Worm (Caenorhabditis elegans) whole organism, L2 larva: ENCODE data around the gene clc-8.
"Not testable (repeated sequence)": the region's sequence is repeated elsewhere in the genome, so short reads cannot be mapped to it uniquely, and the experiment has no call there.

ENCODE experiments used
- C34F6.9 ChIP-seq: fragments of 150-350 bp; optimal IDR thresholded peaks from 2 replicates; lab custom pipeline; 2014; ENCODE audit warnings: missing biosample characterization, missing genetic modification characterization
- F13H6.1 ChIP-seq: sonication (generic microtip); optimal IDR thresholded peaks from 2 replicates; lab custom pipeline; 2016; ENCODE audit warnings: missing genetic modification characterization, missing compliant biosample characterization
- R02D3.7 ChIP-seq: fragments of 150-350 bp; optimal IDR thresholded peaks from 2 replicates; lab custom pipeline; 2014; ENCODE audit warnings: missing biosample characterization, missing genetic modification characterization
- aly-2 ChIP-seq: fragments of 150-350 bp; optimal IDR thresholded peaks from 2 replicates; lab custom pipeline; 2014; ENCODE audit warnings: missing biosample characterization, missing genetic modification characterization
- ama-1 ChIP-seq: fragments of 150-350 bp; optimal IDR thresholded peaks from 2 replicates; lab custom pipeline; 2018; ENCODE audit warnings: inconsistent platforms
- blmp-1 ChIP-seq: sonication (generic microtip); optimal IDR thresholded peaks from 2 replicates; lab custom pipeline; 2017; ENCODE audit warnings: missing genetic modification characterization, mild to moderate bottlenecking, missing compliant biosample characterization, antibody characterized with exemption, moderate library complexity; ENCODE audit not compliant: insufficient read depth
- ceh-16 ChIP-seq: fragments of 150-350 bp; optimal IDR thresholded peaks from 2 replicates; lab custom pipeline; 2014; ENCODE audit warnings: missing biosample characterization, missing genetic modification characterization
- crh-2 ChIP-seq: sonication (generic microtip); optimal IDR thresholded peaks from 2 replicates; lab custom pipeline; 2017; ENCODE audit warnings: missing biosample characterization, missing genetic modification characterization
- dmd-4 ChIP-seq: sonication (generic microtip); optimal IDR thresholded peaks from 2 replicates; lab custom pipeline; 2017; ENCODE audit warnings: missing biosample characterization, missing genetic modification characterization
- egl-27 ChIP-seq: sonication (generic microtip); optimal IDR thresholded peaks from 3 replicates; lab custom pipeline; 2017; ENCODE audit warnings: missing biosample characterization, missing genetic modification reagents, missing genetic modification characterization
- fos-1 ChIP-seq: fragments of 150-350 bp; optimal IDR thresholded peaks from 2 replicates; lab custom pipeline; 2014; ENCODE audit warnings: missing biosample characterization, missing genetic modification characterization
- lin-11 ChIP-seq: fragments of 150-350 bp; sonication (generic microtip); optimal IDR thresholded peaks from 2 replicates; lab custom pipeline; 2014; ENCODE audit warnings: missing biosample characterization, missing genetic modification characterization, inconsistent platforms, mixed read lengths
- lin-13 ChIP-seq: fragments of 150-350 bp; optimal IDR thresholded peaks from 2 replicates; lab custom pipeline; 2014; ENCODE audit warnings: missing biosample characterization, missing genetic modification reagents, missing genetic modification characterization
- lsy-2 ChIP-seq, 2 experiments: fragments of 150-350 bp in 1 of 2; sonication (generic microtip) in 1 of 2; optimal IDR thresholded peaks; 2 replicates each; lab custom pipeline; 2014 to 2017; ENCODE audit warnings: missing biosample characterization in 2 of 2, missing genetic modification characterization in 2 of 2
- mab-5 ChIP-seq: fragments of 150-350 bp; optimal IDR thresholded peaks from 2 replicates; lab custom pipeline; 2014; ENCODE audit warnings: missing biosample characterization, missing genetic modification characterization
- mbf-1 ChIP-seq: sonication (generic microtip); optimal IDR thresholded peaks from 2 replicates; lab custom pipeline; 2017; ENCODE audit warnings: missing biosample characterization, missing genetic modification characterization
- nhr-10 ChIP-seq: sonication (generic microtip); optimal IDR thresholded peaks from 2 replicates; lab custom pipeline; 2017; ENCODE audit warnings: missing biosample characterization, missing genetic modification characterization
- nhr-11 ChIP-seq: fragments of 150-350 bp; optimal IDR thresholded peaks from 2 replicates; lab custom pipeline; 2014; ENCODE audit warnings: missing biosample characterization, missing genetic modification characterization
- nhr-21 ChIP-seq: fragments of 150-350 bp; optimal IDR thresholded peaks from 2 replicates; lab custom pipeline; 2014; ENCODE audit warnings: missing biosample characterization, missing genetic modification characterization
- nhr-23 ChIP-seq: fragments of 150-350 bp; optimal IDR thresholded peaks from 2 replicates; lab custom pipeline; 2014; ENCODE audit warnings: missing biosample characterization, missing genetic modification reagents, missing genetic modification characterization
- nhr-237 ChIP-seq: fragments of 150-350 bp; optimal IDR thresholded peaks from 2 replicates; lab custom pipeline; 2014; ENCODE audit warnings: missing biosample characterization, missing genetic modification characterization
- nhr-25 ChIP-seq: fragments of 150-350 bp; sonication (generic microtip); optimal IDR thresholded peaks from 3 replicates; lab custom pipeline; 2014; ENCODE audit warnings: missing biosample characterization, missing genetic modification characterization
- nhr-6 ChIP-seq: fragments of 150-350 bp; optimal IDR thresholded peaks from 2 replicates; lab custom pipeline; 2014; ENCODE audit warnings: missing biosample characterization, missing genetic modification characterization
- nhr-77 ChIP-seq: fragments of 150-350 bp; optimal IDR thresholded peaks from 2 replicates; lab custom pipeline; 2014; ENCODE audit warnings: missing biosample characterization, missing genetic modification characterization
- peb-1 ChIP-seq: fragments of 150-350 bp; optimal IDR thresholded peaks from 2 replicates; lab custom pipeline; 2014; ENCODE audit warnings: missing biosample characterization, missing genetic modification characterization
- skn-1 ChIP-seq: sonication (generic microtip); optimal IDR thresholded peaks from 2 replicates; lab custom pipeline; 2017; ENCODE audit warnings: missing biosample characterization, missing genetic modification characterization
- sma-9 ChIP-seq, 2 experiments: fragments of 150-350 bp in 1 of 2; sonication (generic microtip) in 1 of 2; optimal IDR thresholded peaks; 2 replicates each; lab custom pipeline; 2014 to 2016; ENCODE audit warnings: missing genetic modification characterization in 2 of 2, mild to moderate bottlenecking in 1 of 2, missing biosample characterization in 1 of 2, missing compliant biosample characterization in 1 of 2, missing genetic modification reagents in 1 of 2, moderate library complexity in 1 of 2
- snpc-4 ChIP-seq: fragments of 150-350 bp; optimal IDR thresholded peaks from 2 replicates; lab custom pipeline; 2014; ENCODE audit warnings: missing biosample characterization, missing genetic modification characterization
- unc-39 ChIP-seq: fragments of 150-350 bp; optimal IDR thresholded peaks from 2 replicates; lab custom pipeline; 2014; ENCODE audit warnings: missing biosample characterization, missing genetic modification characterization
- unc-55 ChIP-seq: fragments of 150-350 bp; sonication (generic microtip); optimal IDR thresholded peaks from 3 replicates; lab custom pipeline; 2014; ENCODE audit warnings: missing biosample characterization, missing genetic modification reagents, missing genetic modification characterization
- unc-62 ChIP-seq: fragments of 150-350 bp; optimal IDR thresholded peaks from 2 replicates; lab custom pipeline; 2014; ENCODE audit warnings: missing biosample characterization, missing genetic modification reagents, missing genetic modification characterization
- zag-1 ChIP-seq: fragments of 150-350 bp; optimal IDR thresholded peaks from 2 replicates; lab custom pipeline; 2014; ENCODE audit warnings: missing biosample characterization, missing genetic modification characterization
- ztf-1 ChIP-seq: fragments of 200-800 bp; sonication (Bioruptor generic); conservative IDR thresholded peaks from 2 replicates; pipeline ENCODE4 v1.3.6; 2022; ENCODE audit warnings: missing genetic modification characterization, missing compliant biosample characterization
- ztf-11 ChIP-seq: sonication (generic microtip); optimal IDR thresholded peaks from 2 replicates; lab custom pipeline; 2017; ENCODE audit warnings: missing biosample characterization, missing genetic modification characterization
- ztf-4 ChIP-seq: fragments of 150-350 bp; optimal IDR thresholded peaks from 2 replicates; lab custom pipeline; 2014; ENCODE audit warnings: missing biosample characterization, missing genetic modification characterization

The clc-8 gene

DNA sequence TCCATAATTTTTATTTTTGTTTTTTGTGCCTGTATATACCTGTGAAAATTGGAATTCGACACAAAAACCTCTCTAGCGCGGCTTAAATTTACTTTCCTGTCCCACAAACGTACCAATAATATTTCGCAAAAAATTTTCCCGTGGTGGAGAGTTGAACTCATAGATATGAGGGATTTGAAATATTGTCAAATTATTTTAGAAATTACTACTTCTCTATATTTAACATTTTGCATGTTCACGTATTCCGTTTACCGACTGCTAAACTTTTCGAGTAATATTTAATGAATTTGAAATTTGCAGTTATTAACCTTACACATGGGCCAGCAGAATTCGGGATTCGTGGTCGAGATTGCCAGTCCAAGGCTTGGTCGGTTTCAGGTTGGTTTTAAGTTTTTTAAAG lies 20.1 kb upstream of the clc-8 start, which contains the start of gene Y67A10A.7:
TSS of gene Y67A10A.7 (plus strand) at position 301 of the 400 bp plus-strand sequence.
- TF ChIP-seq dmd-4; unc-55 (GFP tag; lab: Kevin White, UChicago); zag-1 (tag; lab: Kevin White, UChicago): not testable (repeated sequence)

DNA sequence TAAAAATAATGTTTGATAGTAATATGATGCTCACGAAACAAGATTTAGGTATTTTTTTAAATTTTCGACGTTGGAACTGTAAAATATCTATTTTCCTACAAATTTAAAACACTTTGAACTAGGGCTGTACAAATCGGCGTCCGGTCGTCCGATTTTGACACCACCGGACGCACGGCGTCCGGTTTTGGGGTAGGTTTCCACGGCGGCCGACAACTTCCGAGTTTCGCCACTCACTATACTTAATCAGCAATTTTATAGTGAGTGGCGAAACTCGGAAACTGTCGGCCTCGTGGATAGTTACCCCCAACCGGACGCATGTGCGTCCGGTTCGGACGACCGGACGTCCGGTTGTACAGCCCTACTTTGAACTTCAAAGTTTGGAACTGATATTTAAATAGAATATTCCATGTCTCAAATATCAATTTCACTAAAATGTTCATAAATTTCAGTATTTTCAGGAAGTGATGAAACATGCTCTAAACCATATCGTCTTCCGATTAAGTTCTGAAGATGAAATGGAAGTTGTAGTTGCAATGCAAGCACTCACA lies 16.6 kb upstream of the clc-8 start:
- TF ChIP-seq nhr-21 = no peak
- TF ChIP-seq, all 48 proteins: peak for 0

DNA sequence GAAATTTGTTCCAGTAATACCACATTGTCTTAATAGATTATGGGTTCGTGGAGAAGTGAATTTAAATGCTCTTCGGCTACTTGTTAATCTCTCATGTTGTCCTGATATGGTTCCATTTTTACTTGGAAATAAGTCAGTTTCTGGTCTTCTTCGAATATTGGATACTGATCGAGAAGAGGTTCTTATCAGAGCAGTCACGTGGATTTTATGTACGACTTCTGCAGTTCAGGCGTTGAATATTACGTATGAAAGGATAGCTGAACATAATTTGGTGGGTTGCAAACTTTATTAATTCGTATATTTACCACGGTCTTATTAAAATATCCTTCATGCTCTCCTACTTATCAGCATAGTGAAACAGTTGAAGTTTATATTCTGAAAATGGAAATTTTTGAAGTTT lies 16.1 kb upstream of the clc-8 start:
- TF ChIP-seq mbf-1 (tag; lab: Kevin White, UChicago) = no peak

DNA sequence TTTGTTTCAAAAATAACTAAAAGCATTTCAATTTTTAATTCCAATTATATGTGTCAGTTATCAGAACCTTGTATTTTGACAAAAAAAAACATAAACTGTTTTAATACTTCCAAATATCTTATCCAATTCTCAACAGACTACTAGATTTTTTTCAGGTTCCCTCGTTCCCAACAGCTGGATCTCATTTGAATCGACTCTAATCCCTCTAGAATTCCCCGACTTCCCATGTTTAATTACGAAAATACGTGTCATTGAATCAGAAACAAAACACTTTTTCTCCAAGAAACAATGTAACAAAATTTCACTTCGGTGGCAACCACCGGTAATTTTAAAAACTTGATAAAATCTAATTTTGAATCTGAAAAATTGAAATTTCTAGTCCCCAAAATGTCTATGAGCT lies 14.7 kb upstream of the clc-8 start:
- TF ChIP-seq snpc-4 (tag; lab: Kevin White, UChicago) (no peak), F13H6.1 (tag; lab: Kevin White, UChicago) (no peak), nhr-21 (no peak), zag-1 (tag; lab: Kevin White, UChicago) (no peak), lsy-2 (tag; optimal IDR thresholded peaks at IDR 0.05; lab: Kevin White, UChicago) (no peak), dmd-4 (no peak), nhr-6 (tag; lab: Kevin White, UChicago) (no peak), lin-11 (no peak), skn-1 (tag; lab: Kevin White, UChicago) (no peak), unc-39 (tag; lab: Kevin White, UChicago) (no peak), ztf-11 (tag; lab: Kevin White, UChicago) (no peak), nhr-10 (tag; lab: Kevin White, UChicago) (no peak), nhr-237 (no peak), C34F6.9 (tag; lab: Kevin White, UChicago) (no peak), peb-1 (no peak), nhr-25 (no peak), egl-27 (no peak)

DNA sequence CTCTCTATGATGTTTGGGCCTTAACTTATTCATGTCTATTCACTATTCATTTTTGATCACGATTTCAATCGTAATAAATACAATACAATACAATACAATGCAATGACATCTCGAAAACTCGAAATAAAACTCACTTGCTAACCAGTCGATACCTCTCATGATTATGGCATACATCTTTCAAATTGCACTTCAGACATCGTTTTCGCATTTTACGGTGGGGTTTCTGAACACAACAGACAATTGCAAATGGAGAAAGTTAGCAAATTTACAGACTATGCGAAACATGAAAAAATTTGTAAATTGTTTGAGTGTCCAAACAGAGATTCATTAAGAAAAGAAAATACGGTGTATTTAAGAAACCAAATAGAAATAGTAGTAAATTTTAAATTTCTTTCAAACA lies 10.5 kb upstream of the clc-8 start, which contains the start of gene paqr-3:
TSS of gene paqr-3 (minus strand) at position 210 of the 400 bp plus-strand sequence.
- TF ChIP-seq ceh-16 (no peak), aly-2 (tag; lab: Kevin White, UChicago) (no peak), lin-13 (no peak), ama-1 (lab: Kevin White, UChicago) (no peak), nhr-23 (tag; lab: Kevin White, UChicago) (no peak), blmp-1 (no peak), unc-39 (tag; lab: Kevin White, UChicago) (no peak), nhr-21 (no peak), mab-5 (tag; lab: Kevin White, UChicago) (no peak), ztf-1 (GFP tag; lab: Robert Waterston, UW) (no peak), nhr-11 (tag; lab: Kevin White, UChicago) (no peak), peb-1 (no peak), nhr-6 (tag; lab: Kevin White, UChicago) (no peak), ztf-4 (tag; lab: Kevin White, UChicago) (no peak), egl-27 (no peak), fos-1 (tag; lab: Kevin White, UChicago) (no peak), crh-2 (tag; lab: Kevin White, UChicago) (no peak), ztf-11 (tag; lab: Kevin White, UChicago) (no peak), skn-1 (tag; lab: Kevin White, UChicago) (no peak), snpc-4 (tag; lab: Kevin White, UChicago) (no peak)
- TF ChIP-seq, all 48 proteins: peak for 0

DNA sequence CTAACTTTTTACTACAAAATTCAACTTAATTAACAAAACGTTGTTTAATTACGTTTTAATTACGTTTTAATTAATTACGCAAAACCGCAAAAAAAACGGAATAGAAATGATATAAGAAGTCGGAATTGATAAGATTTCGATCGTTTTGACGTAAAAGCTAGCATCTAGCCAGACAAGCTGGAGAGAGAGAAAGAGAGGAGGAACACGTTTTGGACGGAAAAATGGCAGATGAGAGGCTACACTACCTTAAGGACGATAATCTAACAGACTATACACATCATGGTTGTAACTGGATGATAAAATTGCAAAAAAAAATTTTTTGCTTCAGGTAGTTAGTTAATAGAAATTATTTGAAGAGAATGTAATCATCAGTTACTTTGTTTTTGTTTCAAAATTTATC lies 9.7 kb upstream of the clc-8 start:
- TF ChIP-seq F13H6.1 (tag; lab: Kevin White, UChicago) (no peak), unc-55 (GFP tag; lab: Kevin White, UChicago) (no peak), peb-1 (no peak), R02D3.7 (tag; lab: Kevin White, UChicago) (no peak), unc-39 (tag; lab: Kevin White, UChicago) (no peak), sma-9 (GFP tag; optimal IDR thresholded peaks at IDR 0.05; lab: Kevin White, UChicago) (no peak), sma-9 (tag; optimal IDR thresholded peaks at IDR 0.05; lab: Kevin White, UChicago) (no peak), snpc-4 (tag; lab: Kevin White, UChicago) (no peak), unc-62 (GFP tag; lab: Kevin White, UChicago) (no peak), lin-13 (no peak), mbf-1 (tag; lab: Kevin White, UChicago) (no peak), nhr-77 (tag; lab: Kevin White, UChicago) (no peak), egl-27 (no peak), lsy-2 (tag; optimal IDR thresholded peaks at IDR 0.05; lab: Kevin White, UChicago) (no peak), ztf-4 (tag; lab: Kevin White, UChicago) (no peak)
